Fruit fly (Drosophila melanogaster): Measurements from ENCODE around the gene Gyc32E.

The Gyc32E gene

dm6 chr2L:11184144-11184543 is 35.2 kb upstream of the Gyc32E start (continued):
- TF ChIP-seq CG7368 (GFP tag; optimal IDR thresholded peaks at IDR 0.05) (peak; percentile 65), CG6808 (GFP tag; optimal IDR thresholded peaks at IDR 0.05) (peak; percentile 86), acj6 (GFP tag; optimal IDR thresholded peaks at IDR 0.05) (peak; percentile 87), OdsH (GFP tag; optimal IDR thresholded peaks at IDR 0.05) (peak; percentile 87), eg (GFP tag; IDR thresholded peaks at IDR 0.05) (peak; percentile 84), fkh (GFP tag; optimal IDR thresholded peaks at IDR 0.05) (no peak), CG10631 (GFP tag; optimal IDR thresholded peaks at IDR 0.05) (peak; percentile 90), CG11902 (GFP tag; optimal IDR thresholded peaks at IDR 0.05) (peak; percentile 54), Smox (GFP tag; optimal IDR thresholded peaks at IDR 0.05) (peak; percentile 79), CG6163 (GFP tag; IDR thresholded peaks at IDR 0.05) (peak; percentile 88), fd85E (GFP tag; optimal IDR thresholded peaks at IDR 0.05) (peak; percentile 55), CG3032 (tag; optimal IDR thresholded peaks at IDR 0.05) (peak; percentile 91), Eip75B (GFP tag; optimal IDR thresholded peaks at IDR 0.05) (peak; percentile 91), CG10669 (GFP tag; optimal IDR thresholded peaks at IDR 0.05) (peak; percentile 86), CG16779 (tag; optimal IDR thresholded peaks at IDR 0.05) (peak; percentile 62), CG9139 (GFP tag; optimal IDR thresholded peaks at IDR 0.05) (peak; percentile 67), CG6854 (GFP tag; optimal IDR thresholded peaks at IDR 0.05) (peak; percentile 30), Eip93F (GFP tag; optimal IDR thresholded peaks at IDR 0.05) (peak; percentile 4), Hr4 (GFP tag; optimal IDR thresholded peaks at IDR 0.05) (peak; percentile 72), CG32006 (GFP tag; optimal IDR thresholded peaks at IDR 0.05) (peak; percentile 82), pdm3 (GFP tag; optimal IDR thresholded peaks at IDR 0.05) (peak; percentile 86), Met (GFP tag; optimal IDR thresholded peaks at IDR 0.05) (peak; percentile 87), spab (GFP tag; optimal IDR thresholded peaks at IDR 0.05) (peak; percentile 87), Gug (GFP tag; IDR thresholded peaks at IDR 0.05) (peak; percentile 66), CG4318 (GFP tag; optimal IDR thresholded peaks at IDR 0.05) (peak; percentile 59), cyc (GFP tag; optimal IDR thresholded peaks at IDR 0.05) (peak; percentile 79), net (GFP tag; optimal IDR thresholded peaks at IDR 0.05) (peak; percentile 81), Hr39 (GFP tag; optimal IDR thresholded peaks at IDR 0.05) (peak; percentile 81), CG11762 (GFP tag; optimal IDR thresholded peaks at IDR 0.05; ENCODE audit: insufficient read depth) (peak; percentile 83), CG8119 (GFP tag; IDR thresholded peaks at IDR 0.05) (peak; percentile 83), CG1621 (tag; optimal IDR thresholded peaks at IDR 0.05) (peak; percentile 79)

DNA sequence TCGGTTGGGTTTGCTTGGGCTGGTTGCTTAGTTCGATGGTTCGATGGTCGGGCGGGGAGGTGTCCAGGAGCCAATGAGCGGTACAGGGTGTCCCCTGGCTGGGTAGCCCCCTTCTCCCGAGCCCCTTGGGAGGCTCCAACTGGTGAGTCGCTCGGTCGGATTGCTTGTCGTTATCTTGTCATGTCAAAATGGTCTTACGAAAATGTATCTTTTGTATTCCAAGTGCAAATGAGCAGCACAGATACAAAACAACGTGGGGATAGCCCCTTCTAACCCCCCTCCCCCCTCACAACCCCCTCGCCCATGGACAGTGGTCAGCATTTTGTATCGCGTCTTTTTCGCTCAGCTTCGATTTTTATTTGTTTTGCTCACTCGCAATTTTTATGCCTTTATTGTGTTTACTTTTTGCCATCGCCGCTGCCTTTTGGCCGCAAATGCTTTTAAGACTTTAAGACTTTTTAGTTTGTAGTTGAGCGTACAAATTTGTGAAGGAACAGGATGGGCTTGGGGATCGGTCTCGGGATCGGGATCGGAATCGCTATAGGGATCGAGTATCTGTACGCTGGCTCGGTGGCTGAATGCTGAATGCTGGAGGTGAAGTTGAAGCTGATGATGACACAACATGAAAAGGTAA is 33.8 kb upstream of the Gyc32E start:
- TF ChIP-seq dsx (GFP tag; optimal IDR thresholded peaks at IDR 0.05; ENCODE audit: poor library complexity, severe bottlenecking) (peak; percentile 59), Eip78C (GFP tag) (peak; percentile 61), CG6854 (GFP tag; optimal IDR thresholded peaks at IDR 0.05) (peak; percentile 31), eg (GFP tag; IDR thresholded peaks at IDR 0.05) (no peak), CG1621 (tag; optimal IDR thresholded peaks at IDR 0.05) (peak; percentile 5)

- TF ChIP-seq CG7368 (GFP tag; optimal IDR thresholded peaks at IDR 0.05): peak; percentile 66
- peak; percentile 82 for TF ChIP-seq CG3919 (GFP tag; optimal IDR thresholded peaks at IDR 0.05)
- TF ChIP-seq Smox (GFP tag; optimal IDR thresholded peaks at IDR 0.05): peak; percentile 66
- peak; percentile 63 for TF ChIP-seq cyc (GFP tag; optimal IDR thresholded peaks at IDR 0.05)
- peak; percentile 82 for TF ChIP-seq CG10631 (GFP tag; optimal IDR thresholded peaks at IDR 0.05)
- no peak; the same call in 2 of the 3 replicates for TF ChIP-seq CG8119 (GFP tag; IDR thresholded peaks at IDR 0.05)
- TF ChIP-seq topi (GFP tag; optimal IDR thresholded peaks at IDR 0.05): peak; percentile 71
- peak; percentile 72 for TF ChIP-seq CG11902 (GFP tag; optimal IDR thresholded peaks at IDR 0.05)
- TF ChIP-seq CG6163 (GFP tag; IDR thresholded peaks at IDR 0.05): peak; percentile 69
- TF ChIP-seq Eip93F (GFP tag; optimal IDR thresholded peaks at IDR 0.05): peak; percentile 40
- TF ChIP-seq dac (GFP tag; optimal IDR thresholded peaks at IDR 0.05): no peak
- TF ChIP-seq achi (GFP tag; optimal IDR thresholded peaks at IDR 0.05): peak; percentile 81
- TF ChIP-seq Hr4 (GFP tag; optimal IDR thresholded peaks at IDR 0.05): peak; percentile 19
- TF ChIP-seq fd85E (GFP tag; optimal IDR thresholded peaks at IDR 0.05): no peak
- TF ChIP-seq CG6276 (GFP tag; optimal IDR thresholded peaks at IDR 0.05): peak; percentile 36
- TF ChIP-seq net (GFP tag; optimal IDR thresholded peaks at IDR 0.05): peak; percentile 74
- peak; percentile 81 for TF ChIP-seq dsx (GFP tag; optimal IDR thresholded peaks at IDR 0.05; ENCODE audit: poor library complexity, severe bottlenecking)
- peak; percentile 52 for TF ChIP-seq Hr39 (GFP tag; optimal IDR thresholded peaks at IDR 0.05)
- peak; percentile 87 for TF ChIP-seq svp (GFP tag)
- no peak for TF ChIP-seq CG6854 (GFP tag; optimal IDR thresholded peaks at IDR 0.05)
- TF ChIP-seq lz (GFP tag; optimal IDR thresholded peaks at IDR 0.05): peak; percentile 63
- peak; percentile 86 for TF ChIP-seq esn (GFP tag; optimal IDR thresholded peaks at IDR 0.05)
- TF ChIP-seq CG32006 (GFP tag; optimal IDR thresholded peaks at IDR 0.05): peak; percentile 64
- peak; percentile 63 for TF ChIP-seq CG8319 (GFP tag; optimal IDR thresholded peaks at IDR 0.05)
- TF ChIP-seq CG31627 (GFP tag; optimal IDR thresholded peaks at IDR 0.05): peak; percentile 55
- TF ChIP-seq CG34406 (GFP tag; optimal IDR thresholded peaks at IDR 0.05): peak; percentile 90
- TF ChIP-seq pdm3 (GFP tag; optimal IDR thresholded peaks at IDR 0.05): peak; percentile 55
- TF ChIP-seq fd59A (GFP tag; optimal IDR thresholded peaks at IDR 0.05): peak; percentile 82
- TF ChIP-seq Gug (GFP tag; IDR thresholded peaks at IDR 0.05): no peak
Observed at dm6 chr2L:11182148-11182593, 33.3 kb upstream of the Gyc32E start.

All from whole organism, prepupa.